Fruit fly (Drosophila melanogaster) whole organism, embryonic: ENCODE data around the gene Tnpo-SR.

ENCODE experiments used
- C15 ChIP-seq: fragments of 200-800 bp; sonication (Bioruptor generic); IDR thresholded peaks from 3 replicates; pipeline ENCODE4 v1.3.6; 2022; ENCODE audit warnings: missing biosample characterization, missing genetic modification characterization
- CG11247 ChIP-seq: fragments of 200-800 bp; sonication (Bioruptor generic); IDR thresholded peaks from 2 replicates; pipeline ENCODE4 v1.3.6; 2022; ENCODE audit warnings: missing biosample characterization, missing genetic modification characterization
- CG11398 ChIP-seq: fragments of 200-800 bp; sonication (Bioruptor generic); optimal IDR thresholded peaks from 2 replicates; lab custom pipeline; 2016; ENCODE audit warnings: missing biosample characterization, missing genetic modification characterization
- CG11695 ChIP-seq: fragments of 200-800 bp; sonication (Bioruptor generic); IDR thresholded peaks from 3 replicates; pipeline ENCODE4 v1.3.6; 2022; ENCODE audit warnings: missing biosample characterization, missing genetic modification characterization
- CG11696 ChIP-seq: fragments of 200-800 bp; sonication (Bioruptor generic); IDR thresholded peaks from 2 replicates; pipeline ENCODE4 v1.3.6; 2022; ENCODE audit warnings: missing biosample characterization, missing genetic modification characterization
- CG12071 ChIP-seq: fragments of 200-800 bp; sonication (Bioruptor generic); optimal IDR thresholded peaks from 3 replicates; lab custom pipeline; 2018; ENCODE audit warnings: missing biosample characterization, mild to moderate bottlenecking, missing genetic modification characterization
- CG12391 ChIP-seq: fragments of 200-800 bp; sonication (Bioruptor generic); optimal IDR thresholded peaks from 3 replicates; lab custom pipeline; 2018; ENCODE audit warnings: missing biosample characterization, mild to moderate bottlenecking, missing genetic modification characterization, moderate library complexity
- CG12769 ChIP-seq: fragments of 200-800 bp; sonication (Bioruptor generic); optimal IDR thresholded peaks from 2 replicates; lab custom pipeline; 2019; ENCODE audit warnings: missing biosample characterization, mild to moderate bottlenecking, missing genetic modification characterization, moderate library complexity
- CG14860 ChIP-seq: fragments of 200-800 bp; sonication (Bioruptor generic); IDR thresholded peaks from 3 replicates; pipeline ENCODE4 v1.3.6; 2022; ENCODE audit warnings: missing biosample characterization, missing genetic modification characterization; ENCODE audit not compliant: partially characterized antibody
- CG15514 ChIP-seq: fragments of 200-800 bp; sonication (Bioruptor generic); optimal IDR thresholded peaks from 3 replicates; lab custom pipeline; 2017; ENCODE audit warnings: missing biosample characterization, missing genetic modification characterization, mild to moderate bottlenecking, moderate library complexity, missing genetic modification reagents
- CG16863 ChIP-seq: fragments of 200-800 bp; sonication (Bioruptor generic); optimal IDR thresholded peaks from 3 replicates; lab custom pipeline; 2016; ENCODE audit warnings: missing biosample characterization, missing genetic modification characterization
- CG18011 ChIP-seq: fragments of 200-800 bp; sonication (Bioruptor generic); optimal IDR thresholded peaks from 2 replicates; lab custom pipeline; 2017; ENCODE audit warnings: missing biosample characterization, missing genetic modification characterization, mild to moderate bottlenecking, moderate library complexity, missing genotype
- CG32532 ChIP-seq: fragments of 200-800 bp; sonication (Bioruptor generic); IDR thresholded peaks from 2 replicates; pipeline ENCODE4 v1.3.6; 2022; ENCODE audit warnings: missing biosample characterization, missing genetic modification characterization
- CG3281 ChIP-seq: fragments of 200-800 bp; sonication (Bioruptor generic); optimal IDR thresholded peaks from 3 replicates; lab custom pipeline; 2017; ENCODE audit warnings: missing biosample characterization, mild to moderate bottlenecking, missing genetic modification characterization
- CG33557 ChIP-seq: fragments of 200-800 bp; sonication (Bioruptor generic); optimal IDR thresholded peaks from 2 replicates; lab custom pipeline; 2019; ENCODE audit warnings: missing biosample characterization, mild to moderate bottlenecking, missing genetic modification characterization, moderate library complexity
- CG3995 ChIP-seq: fragments of 200-800 bp; sonication (Bioruptor generic); optimal IDR thresholded peaks from 3 replicates; lab custom pipeline; 2016; ENCODE audit warnings: missing biosample characterization, missing genetic modification characterization
- CG4424 ChIP-seq: fragments of 200-800 bp; sonication (Bioruptor generic); optimal IDR thresholded peaks from 3 replicates; lab custom pipeline; 2016; ENCODE audit warnings: missing biosample characterization, missing genetic modification characterization
- CG4707 ChIP-seq: fragments of 200-800 bp; sonication (Bioruptor generic); optimal IDR thresholded peaks from 2 replicates; lab custom pipeline; 2018; ENCODE audit warnings: missing biosample characterization, mild to moderate bottlenecking, missing genetic modification characterization, moderate library complexity
- CG6689 ChIP-seq: fragments of 200-800 bp; sonication (Bioruptor generic); IDR thresholded peaks from 2 replicates; pipeline ENCODE4 v1.3.6; 2022; ENCODE audit warnings: missing biosample characterization, missing genetic modification characterization
- CG7839 ChIP-seq: fragments of 200-800 bp; sonication (Bioruptor generic); optimal IDR thresholded peaks from 3 replicates; lab custom pipeline; 2018; ENCODE audit warnings: missing biosample characterization, mild to moderate bottlenecking, missing genetic modification characterization, moderate library complexity
- CG8290 ChIP-seq, 3 experiments: fragments of 200-800 bp; sonication (Bioruptor generic); optimal IDR thresholded peaks; 2 replicates each; lab custom pipeline; 2016 to 2019; ENCODE audit warnings: missing biosample characterization in 3 of 3, missing genetic modification characterization in 3 of 3, mild to moderate bottlenecking in 2 of 3, moderate library complexity in 1 of 3
- CG9817 ChIP-seq: fragments of 200-800 bp; sonication (Bioruptor generic); optimal IDR thresholded peaks from 2 replicates; lab custom pipeline; 2018; ENCODE audit warnings: missing biosample characterization, mild to moderate bottlenecking, missing genetic modification characterization, moderate library complexity
- E2f1 ChIP-seq: fragments of 200-800 bp; sonication (Bioruptor generic); IDR thresholded peaks from 2 replicates; pipeline ENCODE4 v1.3.6; 2022; ENCODE audit warnings: missing biosample characterization, missing genetic modification characterization
- Fer3 ChIP-seq: fragments of 200-800 bp; sonication (Bioruptor generic); optimal IDR thresholded peaks from 2 replicates; lab custom pipeline; 2018; ENCODE audit warnings: missing biosample characterization, mild to moderate bottlenecking, missing genetic modification characterization, moderate library complexity
- H2.0 ChIP-seq: fragments of 200-800 bp; sonication (Bioruptor generic); IDR thresholded peaks from 2 replicates; pipeline ENCODE4 v1.3.6; 2022; ENCODE audit warnings: missing biosample characterization, missing genetic modification characterization
- Hand ChIP-seq: fragments of 200-800 bp; sonication (Bioruptor generic); optimal IDR thresholded peaks from 2 replicates; lab custom pipeline; 2017; ENCODE audit warnings: mild to moderate bottlenecking, missing biosample characterization, missing genetic modification reagents, missing genetic modification characterization
- Hmr ChIP-seq: fragments of 200-800 bp; sonication (Bioruptor generic); optimal IDR thresholded peaks from 3 replicates; lab custom pipeline; 2017; ENCODE audit warnings: mild to moderate bottlenecking, missing biosample characterization, missing genetic modification reagents, missing genetic modification characterization
- MBD-R2 ChIP-seq: fragments of 200-800 bp; sonication (Bioruptor generic); IDR thresholded peaks from 2 replicates; pipeline ENCODE4 v1.3.6; 2022; ENCODE audit warnings: missing biosample characterization, missing genetic modification characterization
- Med ChIP-seq: fragments of 200-800 bp; sonication (Bioruptor generic); peaks from one replicate; lab custom pipeline; 2016; ENCODE audit warnings: missing biosample characterization, missing genetic modification characterization, mild to moderate bottlenecking, inconsistent platforms, moderate library complexity
- Neu2 ChIP-seq: fragments of 200-800 bp; sonication (Bioruptor generic); optimal IDR thresholded peaks from 3 replicates; lab custom pipeline; 2016; ENCODE audit warnings: missing biosample characterization, missing genetic modification characterization, borderline replicate concordance
- Ssrp ChIP-seq: fragments of 200-800 bp; sonication (Bioruptor generic); optimal IDR thresholded peaks from 2 replicates; lab custom pipeline; 2018; ENCODE audit warnings: missing biosample characterization, mild to moderate bottlenecking, missing genetic modification characterization, moderate library complexity
- Xbp1 ChIP-seq: fragments of 200-800 bp; sonication (Bioruptor generic); optimal IDR thresholded peaks from 3 replicates; lab custom pipeline; 2016; ENCODE audit warnings: missing biosample characterization, mild to moderate bottlenecking, missing genetic modification characterization
- ap ChIP-seq: fragments of 200-800 bp; sonication (Bioruptor generic); IDR thresholded peaks from 2 replicates; pipeline ENCODE4 v1.3.6; 2022; ENCODE audit warnings: missing biosample characterization, missing genetic modification characterization
- ara ChIP-seq: fragments of 200-800 bp; sonication (Bioruptor generic); IDR thresholded peaks from 2 replicates; pipeline ENCODE4 v1.3.6; 2022; ENCODE audit warnings: missing biosample characterization, missing genetic modification characterization
- ase ChIP-seq: fragments of 200-800 bp; sonication (Bioruptor generic); IDR thresholded peaks from 3 replicates; pipeline ENCODE4 v1.3.6; 2022; ENCODE audit warnings: missing biosample characterization, missing genetic modification characterization
- bsh ChIP-seq, 2 experiments: fragments of 200-800 bp; sonication (Bioruptor generic); optimal IDR thresholded peaks; 2 replicates each; lab custom pipeline; 2017 to 2018; ENCODE audit warnings: mild to moderate bottlenecking in 2 of 2, missing biosample characterization in 2 of 2, missing genetic modification characterization in 2 of 2, moderate library complexity in 1 of 2
- chm ChIP-seq: fragments of 200-800 bp; sonication (Bioruptor generic); IDR thresholded peaks from 2 replicates; pipeline ENCODE4 v1.3.6; 2022; ENCODE audit warnings: missing biosample characterization, missing genetic modification characterization
- fd96Cb ChIP-seq: fragments of 200-800 bp; sonication (Bioruptor generic); optimal IDR thresholded peaks from 2 replicates; lab custom pipeline; 2018; ENCODE audit warnings: missing biosample characterization, mild to moderate bottlenecking, missing genetic modification characterization, moderate library complexity
- kay ChIP-seq: fragments of 200-800 bp; sonication (Bioruptor generic); optimal IDR thresholded peaks from 2 replicates; lab custom pipeline; 2016; ENCODE audit warnings: missing biosample characterization, missing genetic modification characterization
- klu ChIP-seq: fragments of 200-800 bp; sonication (Bioruptor generic); IDR thresholded peaks from 2 replicates; pipeline ENCODE4 v1.3.6; 2022; ENCODE audit warnings: missing biosample characterization, missing genetic modification characterization
- lab ChIP-seq: fragments of 200-800 bp; sonication (Bioruptor generic); optimal IDR thresholded peaks from 3 replicates; lab custom pipeline; 2017; ENCODE audit warnings: missing biosample characterization, missing genetic modification characterization, mild to moderate bottlenecking, moderate library complexity, missing genetic modification reagents
- lmd ChIP-seq: fragments of 200-800 bp; sonication (Bioruptor generic); IDR thresholded peaks from 2 replicates; pipeline ENCODE4 v1.3.6; 2022; ENCODE audit warnings: missing biosample characterization, missing genetic modification characterization
- lola ChIP-seq, 3 experiments: fragments of >200 bp in 2 of 3; fragments of 200-800 bp in 1 of 3; sonication (Bioruptor generic) in 1 of 3; optimal IDR thresholded peaks; 2 replicates each; lab custom pipeline; 2017 to 2019; ENCODE audit warnings: missing biosample characterization in 3 of 3, missing genetic modification characterization in 3 of 3, mild to moderate bottlenecking in 1 of 3, moderate library complexity in 1 of 3
- prd ChIP-seq, 3 experiments: fragments of >200 bp in 2 of 3; fragments of 200-800 bp in 1 of 3; sonication (Bioruptor generic) in 1 of 3; optimal IDR thresholded peaks in 2 of 3; IDR thresholded peaks in 1 of 3; 2 replicates in 2 of 3; 3 replicates in 1 of 3; pipeline versions ENCODE4 v1.3.6 to Lab custom; 2017 to 2022; ENCODE audit warnings: missing biosample characterization in 1 of 3, missing genetic modification characterization in 1 of 3
- repo ChIP-seq: fragments of 200-800 bp; sonication (Bioruptor generic); optimal IDR thresholded peaks from 2 replicates; lab custom pipeline; 2016; ENCODE audit warnings: missing biosample characterization, missing genetic modification characterization
- tap ChIP-seq: fragments of 200-800 bp; optimal IDR thresholded peaks from 3 replicates; lab custom pipeline; 2019; ENCODE audit warnings: missing biosample characterization, mild to moderate bottlenecking, missing genetic modification characterization, moderate library complexity
- toy ChIP-seq: fragments of 200-800 bp; sonication (Bioruptor generic); IDR thresholded peaks from 2 replicates; pipeline ENCODE4 v1.3.6; 2022; ENCODE audit warnings: missing biosample characterization, missing genetic modification characterization
- ttk ChIP-seq: fragments of 200-800 bp; sonication (Bioruptor generic); IDR thresholded peaks from 2 replicates; pipeline ENCODE4 v2.1.2; 2022; ENCODE audit warnings: missing biosample characterization, missing genetic modification characterization
- zen ChIP-seq: fragments of 200-800 bp; sonication (Bioruptor generic); optimal IDR thresholded peaks from 3 replicates; lab custom pipeline; 2018; ENCODE audit warnings: missing biosample characterization, mild to moderate bottlenecking, missing genetic modification characterization, moderate library complexity

The Tnpo-SR gene

dm6 chr2L:2721317-2721716, 38.4 kb upstream of the Tnpo-SR start (continued):
- 0 out of 2 replicates have a peak, but pooled peaks have one; percentile 25 for TF ChIP-seq E2f1
- TF ChIP-seq CG12071 (GFP tag; lab: Kevin White, UChicago): no peak
- TF ChIP-seq kay: no peak
- TF ChIP-seq tap (tag; lab: Kevin White, UChicago): no peak
- TF ChIP-seq zen (tag; lab: Kevin White, UChicago): peak; percentile 35
- TF ChIP-seq CG18011 (GFP tag; lab: Kevin White, UChicago): no peak
- TF ChIP-seq toy (GFP tag; lab: Robert Waterston, UW): no peak
- TF ChIP-seq H2.0: no peak
- TF ChIP-seq CG12391 (tag; lab: Kevin White, UChicago): peak; percentile 0
- TF ChIP-seq CG16863 (GFP tag; lab: Kevin White, UChicago): no peak
- peak; percentile 24 for TF ChIP-seq Hmr
- TF ChIP-seq ttk (GFP tag; lab: Robert Waterston, UW): no peak
- peak; percentile 17 for TF ChIP-seq fd96Cb (tag; lab: Kevin White, UChicago)
- no peak for TF ChIP-seq CG9817
- TF ChIP-seq Neu2 (GFP tag; lab: Kevin White, UChicago): no peak
- TF ChIP-seq prd (optimal IDR thresholded peaks at IDR 0.05; lab: Kevin White, UChicago): no peak
- peak; percentile 52; the same call in 1 of the 3 replicates for TF ChIP-seq prd (GFP tag; IDR thresholded peaks at IDR 0.05; lab: Robert Waterston, UW)
- no peak for TF ChIP-seq Hand (GFP tag; lab: Kevin White, UChicago)
- peak; percentile 30 for TF ChIP-seq Fer3 (tag; lab: Kevin White, UChicago)
- TF ChIP-seq CG3995: no peak
- TF ChIP-seq ap (GFP tag; lab: Robert Waterston, UW): 0 out of 2 replicates have a peak, but pooled peaks have one; percentile 34
- TF ChIP-seq klu (GFP tag; lab: Robert Waterston, UW): no peak
- TF ChIP-seq MBD-R2: no peak
- TF ChIP-seq lab (GFP tag; lab: Kevin White, UChicago): peak; percentile 59
- peak; percentile 43; the same call in 1 of the 2 replicates for TF ChIP-seq CG32532
- TF ChIP-seq bsh (GFP tag; optimal IDR thresholded peaks at IDR 0.05; lab: Kevin White, UChicago): no peak
- TF ChIP-seq CG14860 (GFP tag; lab: Robert Waterston, UW): no peak
- TF ChIP-seq CG15514: peak; percentile 5
- no peak for TF ChIP-seq Ssrp (tag; lab: Kevin White, UChicago)
- TF ChIP-seq CG7839: peak; percentile 33
- no peak for TF ChIP-seq CG11696 (GFP tag; lab: Robert Waterston, UW)
- TF ChIP-seq CG11398 (GFP tag; lab: Kevin White, UChicago): no peak
- 0 out of 2 replicates have a peak, but pooled peaks have one; percentile 18 for TF ChIP-seq CG6689 (GFP tag; lab: Robert Waterston, UW)
- TF ChIP-seq CG11695 (GFP tag; lab: Robert Waterston, UW): peak; percentile 26; the same call in 1 of the 3 replicates
- peak; percentile 82 for TF ChIP-seq Med
- no peak for TF ChIP-seq lola (GFP tag; optimal IDR thresholded peaks at IDR 0.05; lab: Kevin White, UChicago)
- TF ChIP-seq ase (GFP tag; lab: Robert Waterston, UW): 0 out of 3 replicates have a peak, but pooled peaks have one; percentile 21
- TF ChIP-seq CG3281: peak; percentile 11
- TF ChIP-seq CG4707 (GFP tag; lab: Kevin White, UChicago): no peak
- TF ChIP-seq chm: no peak
- 0 out of 3 replicates have a peak, but pooled peaks have one; percentile 12 for TF ChIP-seq C15
- no peak for TF ChIP-seq CG8290 (GFP tag; optimal IDR thresholded peaks at IDR 0.05; lab: Kevin White, UChicago)
- peak in 1 of 2 experiments; percentile 47 for TF ChIP-seq CG8290 (tag; optimal IDR thresholded peaks at IDR 0.05; lab: Kevin White, UChicago)
- no peak for TF ChIP-seq ara (GFP tag; lab: Robert Waterston, UW)
- TF ChIP-seq Xbp1 (GFP tag; lab: Kevin White, UChicago): no peak
- no peak for TF ChIP-seq CG4424 (GFP tag; lab: Kevin White, UChicago)
- TF ChIP-seq CG11247 (GFP tag; lab: Robert Waterston, UW): peak; percentile 9; the same call in 1 of the 2 replicates
- no peak for TF ChIP-seq CG33557
- TF ChIP-seq repo (GFP tag; lab: Kevin White, UChicago): no peak
- TF ChIP-seq lmd (GFP tag; lab: Robert Waterston, UW): peak; percentile 40
- peak; percentile 30 for TF ChIP-seq CG12769
